Worm (Caenorhabditis elegans): ENCODE data around the gene T09A5.14.

DNA sequence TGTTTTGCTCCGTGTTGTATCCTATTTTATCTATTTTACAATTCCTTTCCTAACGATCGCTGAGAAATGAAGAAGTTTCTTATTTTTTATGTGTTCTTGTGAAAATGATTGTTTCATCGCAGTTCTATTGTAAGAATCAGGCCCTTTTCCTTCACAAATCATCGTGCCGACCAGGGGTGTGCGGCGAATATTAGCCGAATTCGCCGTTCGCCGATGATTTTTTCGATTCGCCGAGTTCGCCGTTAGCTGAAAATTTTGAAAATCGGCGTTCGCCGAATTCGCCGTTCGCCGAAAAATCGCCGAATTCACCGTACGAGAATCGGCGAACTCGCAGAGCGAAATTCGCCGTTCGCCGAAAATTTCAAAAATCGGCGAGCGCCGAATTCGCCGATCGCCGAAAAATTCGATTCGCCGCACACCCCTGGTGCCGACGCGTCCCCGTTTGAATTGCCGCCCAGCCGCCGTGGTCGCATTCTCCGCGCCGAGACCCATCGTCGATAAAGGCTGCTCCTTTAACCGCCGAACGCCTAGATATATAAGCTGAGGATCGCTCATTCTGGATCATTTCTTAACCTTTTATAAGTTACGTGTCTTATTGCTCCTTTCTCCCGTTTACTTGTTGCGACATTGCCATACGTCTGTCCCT lies 31.4 kb downstream of the T09A5.14 start:
- TF ChIP-seq nhr-179 (tag; optimal IDR thresholded peaks at IDR 0.05) (no peak), him-1 (tag; optimal IDR thresholded peaks at IDR 0.05) (peak; percentile 41), ets-4 (GFP tag; optimal IDR thresholded peaks at IDR 0.05) (no peak), snpc-4 (GFP tag; optimal IDR thresholded peaks at IDR 0.05) (no peak), snpc-4 (tag; optimal IDR thresholded peaks at IDR 0.05) (no peak), ccch-3 (GFP tag; optimal IDR thresholded peaks at IDR 0.05) (no peak), nhr-80 (tag; optimal IDR thresholded peaks at IDR 0.05) (no peak), zfh-2 (GFP tag; conservative IDR thresholded peaks at IDR 0.05) (peak; percentile 90), attf-6 (GFP tag; IDR thresholded peaks at IDR 0.05) (no peak), F57A8.1 (GFP tag; optimal IDR thresholded peaks at IDR 0.05) (no peak), die-1 (tag; optimal IDR thresholded peaks at IDR 0.05) (peak; percentile 9)

All from whole organism, young adult.